Worm (Caenorhabditis elegans) whole organism, L2 larva: ENCODE measurements around the gene str-39.

Source experiments
- C34F6.9 ChIP-seq: fragments of 150-350 bp; optimal IDR thresholded peaks from 2 replicates; lab custom pipeline; 2014; ENCODE audit warnings: missing biosample characterization, missing genetic modification characterization
- F13H6.1 ChIP-seq: sonication (generic microtip); optimal IDR thresholded peaks from 2 replicates; lab custom pipeline; 2016; ENCODE audit warnings: missing genetic modification characterization, missing compliant biosample characterization
- R02D3.7 ChIP-seq: fragments of 150-350 bp; optimal IDR thresholded peaks from 2 replicates; lab custom pipeline; 2014; ENCODE audit warnings: missing biosample characterization, missing genetic modification characterization
- Y55F3AM.14 ChIP-seq: fragments of 200-800 bp; sonication (Bioruptor generic); optimal IDR thresholded peaks from 2 replicates; lab custom pipeline; 2018; ENCODE audit warnings: mild to moderate bottlenecking, missing genetic modification characterization, missing compliant biosample characterization
- alr-1 ChIP-seq: fragments of 150-350 bp; optimal IDR thresholded peaks from 2 replicates; lab custom pipeline; 2014; ENCODE audit warnings: missing biosample characterization, missing genetic modification characterization
- aly-2 ChIP-seq: fragments of 150-350 bp; optimal IDR thresholded peaks from 2 replicates; lab custom pipeline; 2014; ENCODE audit warnings: missing biosample characterization, missing genetic modification characterization
- ama-1 ChIP-seq: fragments of 150-350 bp; optimal IDR thresholded peaks from 2 replicates; lab custom pipeline; 2018; ENCODE audit warnings: inconsistent platforms
- blmp-1 ChIP-seq: sonication (generic microtip); optimal IDR thresholded peaks from 2 replicates; lab custom pipeline; 2017; ENCODE audit warnings: missing genetic modification characterization, mild to moderate bottlenecking, missing compliant biosample characterization, antibody characterized with exemption, moderate library complexity; ENCODE audit not compliant: insufficient read depth
- ceh-16 ChIP-seq: fragments of 150-350 bp; optimal IDR thresholded peaks from 2 replicates; lab custom pipeline; 2014; ENCODE audit warnings: missing biosample characterization, missing genetic modification characterization
- dmd-4 ChIP-seq: sonication (generic microtip); optimal IDR thresholded peaks from 2 replicates; lab custom pipeline; 2017; ENCODE audit warnings: missing biosample characterization, missing genetic modification characterization
- egl-27 ChIP-seq: sonication (generic microtip); optimal IDR thresholded peaks from 3 replicates; lab custom pipeline; 2017; ENCODE audit warnings: missing biosample characterization, missing genetic modification reagents, missing genetic modification characterization
- elt-1 ChIP-seq: fragments of 150-350 bp; optimal IDR thresholded peaks from 2 replicates; lab custom pipeline; 2014; ENCODE audit warnings: missing biosample characterization, missing genetic modification characterization
- elt-3 ChIP-seq: sonication (generic microtip); optimal IDR thresholded peaks from 2 replicates; lab custom pipeline; 2017; ENCODE audit warnings: missing biosample characterization, missing genetic modification characterization
- lin-39 ChIP-seq: fragments of 150-350 bp; optimal IDR thresholded peaks from 2 replicates; lab custom pipeline; 2014; ENCODE audit warnings: missing biosample characterization, missing genetic modification reagents, missing genetic modification characterization
- lsy-2 ChIP-seq, 2 experiments: fragments of 150-350 bp in 1 of 2; sonication (generic microtip) in 1 of 2; optimal IDR thresholded peaks; 2 replicates each; lab custom pipeline; 2014 to 2017; ENCODE audit warnings: missing biosample characterization in 2 of 2, missing genetic modification characterization in 2 of 2
- mdl-1 ChIP-seq, 2 experiments: fragments of 150-350 bp in 1 of 2; sonication (generic microtip) in 1 of 2; optimal IDR thresholded peaks; 2 replicates each; lab custom pipeline; 2017; ENCODE audit warnings: missing biosample characterization in 2 of 2, missing genetic modification characterization in 2 of 2
- nhr-11 ChIP-seq: fragments of 150-350 bp; optimal IDR thresholded peaks from 2 replicates; lab custom pipeline; 2014; ENCODE audit warnings: missing biosample characterization, missing genetic modification characterization
- nhr-12 ChIP-seq: fragments of 150-350 bp; optimal IDR thresholded peaks from 2 replicates; lab custom pipeline; 2014; ENCODE audit warnings: missing biosample characterization, missing genetic modification characterization
- nhr-129 ChIP-seq: fragments of 150-350 bp; optimal IDR thresholded peaks from 2 replicates; lab custom pipeline; 2014; ENCODE audit warnings: missing biosample characterization, missing genetic modification characterization
- nhr-21 ChIP-seq: fragments of 150-350 bp; optimal IDR thresholded peaks from 2 replicates; lab custom pipeline; 2014; ENCODE audit warnings: missing biosample characterization, missing genetic modification characterization
- nhr-23 ChIP-seq: fragments of 150-350 bp; optimal IDR thresholded peaks from 2 replicates; lab custom pipeline; 2014; ENCODE audit warnings: missing biosample characterization, missing genetic modification reagents, missing genetic modification characterization
- nhr-25 ChIP-seq: fragments of 150-350 bp; sonication (generic microtip); optimal IDR thresholded peaks from 3 replicates; lab custom pipeline; 2014; ENCODE audit warnings: missing biosample characterization, missing genetic modification characterization
- nhr-6 ChIP-seq: fragments of 150-350 bp; optimal IDR thresholded peaks from 2 replicates; lab custom pipeline; 2014; ENCODE audit warnings: missing biosample characterization, missing genetic modification characterization
- nhr-77 ChIP-seq: fragments of 150-350 bp; optimal IDR thresholded peaks from 2 replicates; lab custom pipeline; 2014; ENCODE audit warnings: missing biosample characterization, missing genetic modification characterization
- peb-1 ChIP-seq: fragments of 150-350 bp; optimal IDR thresholded peaks from 2 replicates; lab custom pipeline; 2014; ENCODE audit warnings: missing biosample characterization, missing genetic modification characterization
- sma-3 ChIP-seq: sonication (generic microtip); optimal IDR thresholded peaks from 2 replicates; lab custom pipeline; 2016; ENCODE audit warnings: missing genetic modification reagents, missing genetic modification characterization, missing compliant biosample characterization
- snpc-4 ChIP-seq: fragments of 150-350 bp; optimal IDR thresholded peaks from 2 replicates; lab custom pipeline; 2014; ENCODE audit warnings: missing biosample characterization, missing genetic modification characterization
- unc-39 ChIP-seq: fragments of 150-350 bp; optimal IDR thresholded peaks from 2 replicates; lab custom pipeline; 2014; ENCODE audit warnings: missing biosample characterization, missing genetic modification characterization
- unc-55 ChIP-seq: fragments of 150-350 bp; sonication (generic microtip); optimal IDR thresholded peaks from 3 replicates; lab custom pipeline; 2014; ENCODE audit warnings: missing biosample characterization, missing genetic modification reagents, missing genetic modification characterization
- unc-62 ChIP-seq: fragments of 150-350 bp; optimal IDR thresholded peaks from 2 replicates; lab custom pipeline; 2014; ENCODE audit warnings: missing biosample characterization, missing genetic modification reagents, missing genetic modification characterization
- zag-1 ChIP-seq: fragments of 150-350 bp; optimal IDR thresholded peaks from 2 replicates; lab custom pipeline; 2014; ENCODE audit warnings: missing biosample characterization, missing genetic modification characterization
- ztf-1 ChIP-seq: fragments of 200-800 bp; sonication (Bioruptor generic); conservative IDR thresholded peaks from 2 replicates; pipeline ENCODE4 v1.3.6; 2022; ENCODE audit warnings: missing genetic modification characterization, missing compliant biosample characterization
- ztf-11 ChIP-seq: sonication (generic microtip); optimal IDR thresholded peaks from 2 replicates; lab custom pipeline; 2017; ENCODE audit warnings: missing biosample characterization, missing genetic modification characterization
- ztf-4 ChIP-seq: fragments of 150-350 bp; optimal IDR thresholded peaks from 2 replicates; lab custom pipeline; 2014; ENCODE audit warnings: missing biosample characterization, missing genetic modification characterization

Gene str-39

DNA sequence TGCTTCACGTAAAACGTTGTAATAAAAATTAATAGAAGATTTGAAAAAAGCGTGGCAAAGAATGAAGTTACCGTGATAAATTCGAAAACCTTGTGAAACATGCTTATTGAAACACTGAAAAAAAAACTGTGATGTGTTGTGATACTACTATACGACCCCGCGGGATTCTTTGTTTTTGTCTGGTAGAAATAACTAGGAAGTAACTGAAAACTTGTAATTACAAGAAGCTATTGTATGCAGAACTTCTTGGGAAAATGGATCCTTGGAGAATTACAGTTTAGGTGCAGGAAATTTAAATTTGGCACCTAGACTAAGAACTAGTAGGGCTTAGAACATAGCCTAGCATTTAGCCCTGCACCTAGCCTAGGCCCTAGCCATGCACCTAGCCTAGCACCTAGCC is at the start of gene str-39:
Gene str-39 (minus strand): TSS at position 101 of the 400 bp plus-strand sequence.
- no peak for TF ChIP-seq nhr-23 (tag; lab: Kevin White, UChicago)
- TF ChIP-seq nhr-77 (tag; lab: Kevin White, UChicago), result no peak
- no peak for TF ChIP-seq aly-2 (tag; lab: Kevin White, UChicago)
- TF ChIP-seq dmd-4 (tag; lab: Kevin White, UChicago), result no peak
- TF ChIP-seq peb-1, result no peak
- no peak for TF ChIP-seq nhr-21 (tag; lab: Kevin White, UChicago)
- TF ChIP-seq nhr-6 (tag; lab: Kevin White, UChicago), result no peak
- TF ChIP-seq ztf-11 (tag; lab: Kevin White, UChicago), result no peak
- TF ChIP-seq zag-1 (tag; lab: Kevin White, UChicago), result no peak
- no peak for TF ChIP-seq snpc-4 (tag; lab: Kevin White, UChicago)
- no peak for TF ChIP-seq lsy-2 (tag; optimal IDR thresholded peaks at IDR 0.05; lab: Kevin White, UChicago)
- no peak for TF ChIP-seq R02D3.7 (tag; lab: Kevin White, UChicago)
- TF ChIP-seq nhr-11 (tag; lab: Kevin White, UChicago), result no peak
- no peak for TF ChIP-seq egl-27 (tag; lab: Kevin White, UChicago)

ce11 chrV:2927553-2927952 is 47.9 kb upstream of the str-39 start, which contains the start of gene C31B8.12:
Gene C31B8.12, minus strand, starts transcription at chrV:2927653.
- TF ChIP-seq unc-62 (GFP tag; lab: Kevin White, UChicago) (no peak), egl-27 (tag; lab: Kevin White, UChicago) (no peak)
- TF ChIP-seq, all 48 proteins: peak for 0

ce11 chrV:2922594-2922993 is 42.9 kb upstream of the str-39 start, which contains the start of gene srh-38:
Gene srh-38, minus strand, starts transcription at chrV:2922694.
- TF ChIP-seq aly-2 (tag; lab: Kevin White, UChicago), result no peak
- TF ChIP-seq blmp-1, result no peak

DNA sequence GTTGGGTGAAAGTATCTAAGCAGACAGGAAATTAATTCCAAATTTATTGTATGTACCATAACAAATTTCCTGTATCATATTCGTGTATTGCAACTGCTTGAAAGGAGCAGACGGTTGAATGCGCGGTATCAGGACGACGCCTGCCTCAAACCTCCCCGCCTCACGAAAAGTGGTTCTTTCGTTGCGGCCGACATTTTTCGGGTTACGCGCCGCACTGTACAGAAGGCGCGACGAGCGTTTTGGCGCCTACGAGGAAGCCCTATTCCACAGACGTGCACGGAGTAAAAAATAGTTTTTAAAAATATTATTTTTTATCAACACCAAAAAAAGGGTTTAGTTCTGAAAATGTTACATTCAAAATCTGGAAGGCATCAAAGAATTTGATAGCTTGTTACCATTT is 40.4 kb upstream of the str-39 start:
- TF ChIP-seq nhr-25, result no peak
- TF ChIP-seq ztf-4, result no peak
- TF ChIP-seq ceh-16 (tag; lab: Kevin White, UChicago), result no peak
- no peak for TF ChIP-seq Y55F3AM.14 (GFP tag; lab: Kevin White, UChicago)
- no peak for TF ChIP-seq blmp-1
- no peak for TF ChIP-seq nhr-11 (tag; lab: Kevin White, UChicago)
- TF ChIP-seq egl-27 (tag; lab: Kevin White, UChicago), result no peak
- no peak for TF ChIP-seq F13H6.1 (tag; lab: Kevin White, UChicago)
- TF ChIP-seq peb-1, result no peak
- TF ChIP-seq R02D3.7 (tag; lab: Kevin White, UChicago), result no peak
- no peak for TF ChIP-seq elt-3 (tag; lab: Kevin White, UChicago)
- TF ChIP-seq ztf-11 (tag; lab: Kevin White, UChicago), result no peak
- TF ChIP-seq mdl-1 (tag; optimal IDR thresholded peaks at IDR 0.05; lab: Kevin White, UChicago), result no peak
- no peak for TF ChIP-seq nhr-12 (tag; lab: Kevin White, UChicago)
- TF ChIP-seq lin-39, result no peak
- no peak for TF ChIP-seq unc-39 (tag; lab: Kevin White, UChicago)
- TF ChIP-seq ama-1 (lab: Kevin White, UChicago), result no peak
- TF ChIP-seq elt-1 (tag; lab: Kevin White, UChicago), result no peak

DNA sequence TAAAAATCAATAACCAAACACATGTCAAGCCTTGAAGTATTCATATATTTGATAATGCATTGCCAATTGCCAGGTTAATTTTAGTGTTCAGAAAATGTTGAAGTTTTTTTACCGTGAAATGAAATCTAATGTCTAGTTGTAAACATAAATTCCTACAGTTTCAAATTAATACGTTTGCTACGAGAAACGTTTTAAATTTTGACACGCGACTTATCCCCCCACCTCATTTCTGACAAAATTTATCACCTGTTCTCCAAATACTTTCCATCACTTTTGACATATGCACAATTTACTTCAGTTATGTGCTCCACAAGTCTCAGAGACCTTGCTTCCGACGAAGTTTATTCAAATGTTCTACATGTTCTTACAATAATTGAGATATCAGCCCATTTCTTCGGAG is 34.2 kb upstream of the str-39 start, which contains the start of gene srh-146:
Gene srh-146 (plus strand): TSS at position 301 of the 400 bp plus-strand sequence.
- TF ChIP-seq zag-1 (tag; lab: Kevin White, UChicago) (no peak), nhr-25 (no peak), unc-55 (GFP tag; lab: Kevin White, UChicago) (no peak), sma-3 (GFP tag; lab: Kevin White, UChicago) (no peak), F13H6.1 (tag; lab: Kevin White, UChicago) (no peak), nhr-12 (tag; lab: Kevin White, UChicago) (no peak), peb-1 (no peak), nhr-77 (tag; lab: Kevin White, UChicago) (no peak), dmd-4 (tag; lab: Kevin White, UChicago) (no peak), C34F6.9 (tag; lab: Kevin White, UChicago) (no peak), ama-1 (lab: Kevin White, UChicago) (no peak), ztf-1 (GFP tag; lab: Robert Waterston, UW) (no peak), alr-1 (no peak), elt-1 (tag; lab: Kevin White, UChicago) (no peak), mdl-1 (tag; optimal IDR thresholded peaks at IDR 0.05; lab: Kevin White, UChicago) (no peak), egl-27 (tag; lab: Kevin White, UChicago) (no peak), Y55F3AM.14 (GFP tag; lab: Kevin White, UChicago) (no peak), nhr-129 (no peak), unc-62 (GFP tag; lab: Kevin White, UChicago) (no peak)
